Fruit fly (Drosophila melanogaster) whole organism, embryonic: ENCODE measurements around the gene Fit2.
A peak's percentile ranks its signal among the peaks of the same experiment; 100 is the strongest.

Experiments used
- Antp ChIP-seq: fragments of 200-800 bp; sonication (Bioruptor generic); optimal IDR thresholded peaks from 3 replicates; lab custom pipeline; 2016; ENCODE audit warnings: missing biosample characterization, missing genetic modification characterization
- Awh ChIP-seq: fragments of 200-800 bp; sonication (Bioruptor generic); IDR thresholded peaks from 2 replicates; pipeline ENCODE4, ENCODE4 v1.3.6; 2022; ENCODE audit warnings: missing biosample characterization, missing genetic modification characterization
- B-H1 ChIP-seq: fragments of 200-800 bp; sonication (Bioruptor generic); IDR thresholded peaks from 3 replicates; pipeline ENCODE4 v1.3.6; 2022; ENCODE audit warnings: missing biosample characterization, missing genetic modification characterization
- CG10543 ChIP-seq: fragments of 200-800 bp; sonication (Bioruptor generic); optimal IDR thresholded peaks from 3 replicates; lab custom pipeline; 2017; ENCODE audit warnings: missing biosample characterization, mild to moderate bottlenecking, missing genetic modification characterization, moderate library complexity
- CG10565 ChIP-seq: fragments of 200-800 bp; sonication (Bioruptor generic); optimal IDR thresholded peaks from 3 replicates; lab custom pipeline; 2016; ENCODE audit warnings: missing biosample characterization, mild to moderate bottlenecking, missing genetic modification characterization
- CG11696 ChIP-seq: fragments of 200-800 bp; sonication (Bioruptor generic); IDR thresholded peaks from 2 replicates; pipeline ENCODE4 v1.3.6; 2022; ENCODE audit warnings: missing biosample characterization, missing genetic modification characterization
- CG12071 ChIP-seq: fragments of 200-800 bp; sonication (Bioruptor generic); optimal IDR thresholded peaks from 3 replicates; lab custom pipeline; 2018; ENCODE audit warnings: missing biosample characterization, mild to moderate bottlenecking, missing genetic modification characterization
- CG12104 ChIP-seq: fragments of 200-800 bp; sonication (Bioruptor generic); optimal IDR thresholded peaks from 3 replicates; lab custom pipeline; 2016; ENCODE audit warnings: missing biosample characterization, missing genetic modification characterization
- CG12942 ChIP-seq: fragments of 200-800 bp; sonication (Bioruptor generic); optimal IDR thresholded peaks from 3 replicates; lab custom pipeline; 2016; ENCODE audit warnings: missing biosample characterization, missing genetic modification characterization
- CG14014 ChIP-seq: fragments of 200-800 bp; sonication (Bioruptor generic); IDR thresholded peaks from 2 replicates; pipeline ENCODE4 v1.3.6; 2022; ENCODE audit warnings: missing biosample characterization, missing genetic modification characterization
- CG15011 ChIP-seq: fragments of 200-800 bp; sonication (Bioruptor generic); optimal IDR thresholded peaks from 3 replicates; lab custom pipeline; 2018; ENCODE audit warnings: missing biosample characterization, mild to moderate bottlenecking, missing genetic modification characterization
- CG1529 ChIP-seq: fragments of 200-800 bp; sonication (Bioruptor generic); optimal IDR thresholded peaks from 3 replicates; lab custom pipeline; 2018; ENCODE audit warnings: missing biosample characterization, missing genetic modification characterization
- CG15601 ChIP-seq: fragments of 200-800 bp; sonication (Bioruptor generic); optimal IDR thresholded peaks from 3 replicates; lab custom pipeline; 2019; ENCODE audit warnings: missing biosample characterization, mild to moderate bottlenecking, missing genetic modification characterization, moderate library complexity
- CG1647 ChIP-seq: fragments of 200-800 bp; sonication (Bioruptor generic); optimal IDR thresholded peaks from 3 replicates; lab custom pipeline; 2016; ENCODE audit warnings: missing biosample characterization, missing genetic modification characterization
- CG17359 ChIP-seq: fragments of 200-800 bp; sonication (Bioruptor generic); optimal IDR thresholded peaks from 3 replicates; lab custom pipeline; 2018; ENCODE audit warnings: missing biosample characterization, mild to moderate bottlenecking, missing genetic modification characterization, moderate library complexity
- CG17568 ChIP-seq: fragments of 200-800 bp; sonication (Bioruptor generic); optimal IDR thresholded peaks from 2 replicates; lab custom pipeline; 2018; ENCODE audit warnings: missing biosample characterization, mild to moderate bottlenecking, missing genetic modification characterization, moderate library complexity
- CG17912 ChIP-seq: fragments of 200-800 bp; sonication (Bioruptor generic); optimal IDR thresholded peaks from 2 replicates; lab custom pipeline; 2018; ENCODE audit warnings: missing biosample characterization, mild to moderate bottlenecking, missing genetic modification characterization
- CG30431 ChIP-seq: fragments of 200-800 bp; sonication (Bioruptor generic); optimal IDR thresholded peaks from 2 replicates; lab custom pipeline; 2017; ENCODE audit warnings: missing biosample characterization, missing genetic modification characterization
- CG3163 ChIP-seq: fragments of 200-800 bp; sonication (Bioruptor generic); optimal IDR thresholded peaks from 3 replicates; lab custom pipeline; 2016; ENCODE audit warnings: missing biosample characterization, missing genetic modification characterization
- CG3281 ChIP-seq: fragments of 200-800 bp; sonication (Bioruptor generic); optimal IDR thresholded peaks from 3 replicates; lab custom pipeline; 2017; ENCODE audit warnings: missing biosample characterization, mild to moderate bottlenecking, missing genetic modification characterization
- CG6791 ChIP-seq: fragments of 200-800 bp; sonication (Bioruptor generic); IDR thresholded peaks from 3 replicates; pipeline ENCODE4 v1.3.6; 2022; ENCODE audit warnings: missing biosample characterization, missing genetic modification characterization; ENCODE audit not compliant: partially characterized antibody
- CG9797 ChIP-seq: fragments of 200-800 bp; sonication (Bioruptor generic); optimal IDR thresholded peaks from 3 replicates; lab custom pipeline; 2018; ENCODE audit warnings: missing biosample characterization, mild to moderate bottlenecking, missing genetic modification characterization
- CG9932 ChIP-seq: fragments of 200-800 bp; sonication (Bioruptor generic); IDR thresholded peaks from 2 replicates; pipeline ENCODE4 v1.3.6; 2022; ENCODE audit warnings: missing biosample characterization, missing genetic modification characterization
- Dbx ChIP-seq: fragments of 200-800 bp; sonication (Bioruptor generic); IDR thresholded peaks from 3 replicates; pipeline ENCODE4 v1.3.6; 2022; ENCODE audit warnings: missing biosample characterization, missing genetic modification characterization
- ERR ChIP-seq: fragments of 200-800 bp; sonication (Bioruptor generic); optimal IDR thresholded peaks from 2 replicates; lab custom pipeline; 2016; ENCODE audit warnings: missing biosample characterization, missing genetic modification characterization
- Fer2 ChIP-seq: fragments of 200-800 bp; sonication (Bioruptor generic); optimal IDR thresholded peaks from 2 replicates; lab custom pipeline; 2018; ENCODE audit warnings: missing biosample characterization, mild to moderate bottlenecking, missing genetic modification characterization, moderate library complexity
- NFAT ChIP-seq: fragments of 200-800 bp; sonication (Bioruptor generic); IDR thresholded peaks from 2 replicates; pipeline ENCODE4 v1.3.6; 2022; ENCODE audit warnings: missing biosample characterization, missing genetic modification characterization
- Nf-YB ChIP-seq: fragments of 200-800 bp; sonication (Bioruptor generic); optimal IDR thresholded peaks from 3 replicates; lab custom pipeline; 2019; ENCODE audit warnings: missing biosample characterization, mild to moderate bottlenecking, missing genetic modification characterization, moderate library complexity
- Nf-YC ChIP-seq: fragments of 200-800 bp; optimal IDR thresholded peaks from 3 replicates; lab custom pipeline; 2019; ENCODE audit warnings: missing biosample characterization, mild to moderate bottlenecking, missing genetic modification characterization, moderate library complexity
- NfI ChIP-seq: fragments of 200-800 bp; sonication (Bioruptor generic); optimal IDR thresholded peaks from 3 replicates; lab custom pipeline; 2018; ENCODE audit warnings: missing biosample characterization, mild to moderate bottlenecking, missing genetic modification characterization, moderate library complexity
- Rx ChIP-seq: fragments of 200-800 bp; sonication (Bioruptor generic); IDR thresholded peaks from 2 replicates; pipeline ENCODE4 v1.3.6; 2022; ENCODE audit warnings: missing biosample characterization, missing genetic modification characterization
- Scr ChIP-seq: fragments of 200-800 bp; sonication (Bioruptor generic); IDR thresholded peaks from 2 replicates; pipeline ENCODE4 v1.3.6; 2022; ENCODE audit warnings: missing biosample characterization, missing genetic modification characterization; ENCODE audit not compliant: partially characterized antibody
- Vsx1 ChIP-seq: fragments of 200-800 bp; sonication (Bioruptor generic); optimal IDR thresholded peaks from 2 replicates; lab custom pipeline; 2017; ENCODE audit warnings: missing biosample characterization, mild to moderate bottlenecking, missing genetic modification characterization, missing genetic modification reagents
- Xrp1 ChIP-seq: fragments of 200-800 bp; sonication (Bioruptor generic); IDR thresholded peaks from 2 replicates; pipeline ENCODE4 v1.3.6; 2022; ENCODE audit warnings: missing biosample characterization, missing genetic modification characterization
- ase ChIP-seq: fragments of 200-800 bp; sonication (Bioruptor generic); IDR thresholded peaks from 3 replicates; pipeline ENCODE4 v1.3.6; 2022; ENCODE audit warnings: missing biosample characterization, missing genetic modification characterization
- chinmo ChIP-seq: fragments of 200-800 bp; sonication (Bioruptor generic); IDR thresholded peaks from 4 replicates; pipeline ENCODE4 v1.3.6; 2022; ENCODE audit warnings: missing biosample characterization, missing genetic modification characterization; ENCODE audit not compliant: partially characterized antibody
- corto ChIP-seq: fragments of 200-800 bp; sonication (Bioruptor generic); optimal IDR thresholded peaks from 2 replicates; lab custom pipeline; 2016; ENCODE audit warnings: missing biosample characterization, mild to moderate bottlenecking, missing genetic modification characterization, moderate library complexity
- ftz-f1 ChIP-seq: fragments of 200-800 bp; sonication (Bioruptor generic); optimal IDR thresholded peaks from 2 replicates; lab custom pipeline; 2016; ENCODE audit warnings: missing biosample characterization, missing genetic modification characterization
- kay ChIP-seq: fragments of 200-800 bp; sonication (Bioruptor generic); optimal IDR thresholded peaks from 2 replicates; lab custom pipeline; 2016; ENCODE audit warnings: missing biosample characterization, missing genetic modification characterization
- klu ChIP-seq: fragments of 200-800 bp; sonication (Bioruptor generic); IDR thresholded peaks from 2 replicates; pipeline ENCODE4 v1.3.6; 2022; ENCODE audit warnings: missing biosample characterization, missing genetic modification characterization
- nau ChIP-seq: fragments of 200-800 bp; sonication (Bioruptor generic); optimal IDR thresholded peaks from 3 replicates; lab custom pipeline; 2017; ENCODE audit warnings: missing biosample characterization, mild to moderate bottlenecking, missing genetic modification characterization, missing genetic modification reagents
- org-1 ChIP-seq: fragments of 200-800 bp; sonication (Bioruptor generic); optimal IDR thresholded peaks from 2 replicates; lab custom pipeline; 2017; ENCODE audit warnings: missing biosample characterization, missing genetic modification characterization
- phol ChIP-seq: fragments of 200-800 bp; sonication (Bioruptor generic); optimal IDR thresholded peaks from 3 replicates; lab custom pipeline; 2018; ENCODE audit warnings: missing biosample characterization, mild to moderate bottlenecking, missing genetic modification characterization, moderate library complexity
- prd ChIP-seq, 3 experiments: fragments of >200 bp in 2 of 3; fragments of 200-800 bp in 1 of 3; sonication (Bioruptor generic) in 1 of 3; optimal IDR thresholded peaks in 2 of 3; IDR thresholded peaks in 1 of 3; 2 replicates in 2 of 3; 3 replicates in 1 of 3; pipeline versions ENCODE4 v1.3.6 to Lab custom; 2017 to 2022; ENCODE audit warnings: missing biosample characterization in 1 of 3, missing genetic modification characterization in 1 of 3
- row ChIP-seq: fragments of 200-800 bp; sonication (Bioruptor generic); IDR thresholded peaks from 3 replicates; pipeline ENCODE4 v1.3.6; 2022; ENCODE audit warnings: missing biosample characterization, missing genetic modification characterization
- scrt ChIP-seq: fragments of 200-800 bp; sonication (Bioruptor generic); optimal IDR thresholded peaks from 2 replicates; lab custom pipeline; 2018; ENCODE audit warnings: missing biosample characterization, mild to moderate bottlenecking, missing genetic modification characterization, moderate library complexity
- so ChIP-seq: fragments of 200-800 bp; sonication (Bioruptor generic); IDR thresholded peaks from 3 replicates; pipeline ENCODE4 v1.3.6; 2022; ENCODE audit warnings: missing biosample characterization, missing genetic modification characterization
- sob ChIP-seq: fragments of 200-800 bp; sonication (Bioruptor generic); IDR thresholded peaks from 2 replicates; pipeline ENCODE4 v1.3.6; 2022; ENCODE audit warnings: missing biosample characterization, missing genetic modification characterization
- stc ChIP-seq: fragments of 200-800 bp; sonication (Bioruptor generic); IDR thresholded peaks from 2 replicates; pipeline ENCODE4 v1.3.6; 2022; ENCODE audit warnings: missing biosample characterization, missing genetic modification characterization
- usp ChIP-seq: fragments of >200 bp; optimal IDR thresholded peaks from 2 replicates; lab custom pipeline; 2017; ENCODE audit warnings: missing biosample characterization, missing genetic modification characterization
- z ChIP-seq: fragments of 200-800 bp; sonication (Bioruptor generic); IDR thresholded peaks from 3 replicates; pipeline ENCODE4 v1.3.6; 2022; ENCODE audit warnings: missing biosample characterization, missing genetic modification characterization

Fit2 gene

dm6 chr3L:17001055-17001454 lies 23.1 kb upstream of the Fit2 start (continued):
- TF ChIP-seq NfI (GFP tag; lab: Kevin White, UChicago): peak; percentile 28
- no peak for TF ChIP-seq Nf-YC (tag; lab: Kevin White, UChicago)
- no peak for TF ChIP-seq CG15601 (tag; lab: Kevin White, UChicago)
- 0 out of 2 replicates have a peak, but pooled peaks have one; percentile 11 for TF ChIP-seq stc (GFP tag; lab: Robert Waterston, UW)
- peak; percentile 73; the same call in 1 of the 4 replicates for TF ChIP-seq chinmo (GFP tag; lab: Robert Waterston, UW)
- TF ChIP-seq CG12942 (GFP tag; lab: Kevin White, UChicago): no peak
- TF ChIP-seq CG17912 (GFP tag; lab: Kevin White, UChicago): no peak
- no peak for TF ChIP-seq so
- TF ChIP-seq sob: peak; percentile 58; the same call in 1 of the 2 replicates
- TF ChIP-seq prd (optimal IDR thresholded peaks at IDR 0.05; lab: Kevin White, UChicago): no peak
- no peak for TF ChIP-seq prd (GFP tag; IDR thresholded peaks at IDR 0.05; lab: Robert Waterston, UW)
- no peak for TF ChIP-seq Awh (GFP tag; lab: Robert Waterston, UW)
- TF ChIP-seq CG11696 (GFP tag; lab: Robert Waterston, UW): no peak
- TF ChIP-seq Xrp1 (GFP tag; lab: Robert Waterston, UW): no peak
- TF ChIP-seq ase (GFP tag; lab: Robert Waterston, UW): no peak
- TF ChIP-seq nau: no peak
- TF ChIP-seq CG12104: no peak
- TF ChIP-seq scrt (GFP tag; lab: Kevin White, UChicago): no peak
- no peak for TF ChIP-seq Nf-YB
- TF ChIP-seq CG9797: no peak
- no peak for TF ChIP-seq usp (GFP tag; lab: Kevin White, UChicago)
- TF ChIP-seq CG1647 (GFP tag; lab: Kevin White, UChicago): no peak
- TF ChIP-seq CG17568 (GFP tag; lab: Kevin White, UChicago): no peak
- TF ChIP-seq ftz-f1: no peak
- TF ChIP-seq klu (GFP tag; lab: Robert Waterston, UW): 0 out of 2 replicates have a peak, but pooled peaks have one; percentile 24
- TF ChIP-seq CG17359 (tag; lab: Kevin White, UChicago): no peak
- TF ChIP-seq Vsx1 (GFP tag; lab: Kevin White, UChicago): peak; percentile 88
- TF ChIP-seq CG6791 (GFP tag; lab: Robert Waterston, UW): no peak
- no peak; the same call in 2 of the 3 replicates for TF ChIP-seq B-H1 (GFP tag; lab: Robert Waterston, UW)
- no peak for TF ChIP-seq CG1529
- no peak for TF ChIP-seq CG15011 (GFP tag; lab: Kevin White, UChicago)
- TF ChIP-seq Scr (GFP tag; lab: Robert Waterston, UW): no peak
- TF ChIP-seq row (GFP tag; lab: Robert Waterston, UW): no peak
- no peak for TF ChIP-seq NFAT (GFP tag; lab: Robert Waterston, UW)
- TF ChIP-seq CG10543 (GFP tag; lab: Kevin White, UChicago): peak; percentile 52
- no peak for TF ChIP-seq Fer2 (tag; lab: Kevin White, UChicago)
- no peak for TF ChIP-seq Dbx (GFP tag; lab: Robert Waterston, UW)
- TF ChIP-seq CG14014: peak; percentile 42; the same call in 1 of the 2 replicates
- no peak for TF ChIP-seq corto (GFP tag; lab: Kevin White, UChicago)
- TF ChIP-seq CG10565 (GFP tag; lab: Kevin White, UChicago): no peak
- TF ChIP-seq phol: no peak
- no peak for TF ChIP-seq CG3281
- no peak for TF ChIP-seq kay (GFP tag; lab: Kevin White, UChicago)
- no peak for TF ChIP-seq Rx (GFP tag; lab: Robert Waterston, UW)
- TF ChIP-seq CG9932 (GFP tag; lab: Robert Waterston, UW): no peak
- 0 out of 3 replicates have a peak, but pooled peaks have one; percentile 37 for TF ChIP-seq z (GFP tag; lab: Robert Waterston, UW)
- no peak for TF ChIP-seq org-1
- TF ChIP-seq Antp: no peak
- TF ChIP-seq CG3163 (GFP tag; lab: Kevin White, UChicago): no peak
- TF ChIP-seq ERR (GFP tag; lab: Kevin White, UChicago): no peak
- peak; percentile 23 for TF ChIP-seq CG12071 (GFP tag; lab: Kevin White, UChicago)
- no peak for TF ChIP-seq CG30431 (GFP tag; lab: Kevin White, UChicago)
